Worm (Caenorhabditis elegans) whole organism, L4/young adult: ENCODE results near the gene mrps-14.

Experiments
- dao-5 ChIP-seq: sonication (generic microtip); optimal IDR thresholded peaks from 2 replicates; lab custom pipeline; 2016; ENCODE audit warnings: missing genotype, missing genetic modification characterization, moderate library complexity, missing compliant biosample characterization
- him-1 ChIP-seq: sonication (generic microtip); optimal IDR thresholded peaks from 2 replicates; lab custom pipeline; 2016; ENCODE audit warnings: missing genotype, missing genetic modification reagents, missing genetic modification characterization, missing compliant biosample characterization

ce11 chrII:10203067-10203466 is 39.2 kb downstream of the mrps-14 start:
- TF ChIP-seq dao-5 (tag; lab: Kevin White, UChicago) (no peak), him-1 (tag; lab: Kevin White, UChicago) (no peak)
